Fruit fly (Drosophila melanogaster) whole organism, embryonic: ENCODE measurements around the gene waw.

Experiments used
- Aef1 ChIP-seq: fragments of 200-800 bp; sonication (Bioruptor generic); IDR thresholded peaks from 3 replicates; pipeline ENCODE4 v1.3.6; 2022; ENCODE audit warnings: missing biosample characterization, missing genetic modification characterization
- B-H2 ChIP-seq: fragments of 200-800 bp; sonication (Bioruptor generic); optimal IDR thresholded peaks from 2 replicates; lab custom pipeline; 2018; ENCODE audit warnings: missing biosample characterization, mild to moderate bottlenecking, missing genetic modification characterization
- BEAF-32 ChIP-seq: fragments of 200-800 bp; sonication (Bioruptor generic); optimal IDR thresholded peaks from 3 replicates; lab custom pipeline; 2017; ENCODE audit warnings: missing biosample characterization, missing genetic modification characterization, mild to moderate bottlenecking, moderate library complexity, missing genetic modification reagents
- CG11504 ChIP-seq: fragments of 200-800 bp; sonication (Bioruptor generic); optimal IDR thresholded peaks from 3 replicates; lab custom pipeline; 2019; ENCODE audit warnings: missing biosample characterization, mild to moderate bottlenecking, missing genetic modification characterization, moderate library complexity
- CG12155 ChIP-seq: fragments of 200-800 bp; sonication (Bioruptor generic); optimal IDR thresholded peaks from 3 replicates; lab custom pipeline; 2016; ENCODE audit warnings: missing biosample characterization, missing genetic modification characterization
- CG13287 ChIP-seq: fragments of 200-800 bp; sonication (Bioruptor generic); IDR thresholded peaks from 2 replicates; pipeline ENCODE4 v1.3.6; 2022; ENCODE audit warnings: missing biosample characterization, missing genetic modification characterization; ENCODE audit not compliant: partially characterized antibody
- CG15514 ChIP-seq: fragments of 200-800 bp; sonication (Bioruptor generic); optimal IDR thresholded peaks from 3 replicates; lab custom pipeline; 2017; ENCODE audit warnings: missing biosample characterization, missing genetic modification characterization, mild to moderate bottlenecking, moderate library complexity, missing genetic modification reagents
- CG17361 ChIP-seq: fragments of 200-800 bp; sonication (Bioruptor generic); IDR thresholded peaks from 3 replicates; pipeline ENCODE4 v1.3.6; 2022; ENCODE audit warnings: missing biosample characterization, missing genetic modification characterization
- CG18619 ChIP-seq: fragments of 200-800 bp; sonication (Bioruptor generic); optimal IDR thresholded peaks from 3 replicates; lab custom pipeline; 2017; ENCODE audit warnings: missing biosample characterization, mild to moderate bottlenecking, missing genetic modification characterization
- CG4707 ChIP-seq: fragments of 200-800 bp; sonication (Bioruptor generic); optimal IDR thresholded peaks from 2 replicates; lab custom pipeline; 2018; ENCODE audit warnings: missing biosample characterization, mild to moderate bottlenecking, missing genetic modification characterization, moderate library complexity
- CG8281 ChIP-seq: fragments of 200-800 bp; sonication (Bioruptor generic); optimal IDR thresholded peaks from 2 replicates; lab custom pipeline; 2018; ENCODE audit warnings: missing biosample characterization, mild to moderate bottlenecking, missing genetic modification characterization, moderate library complexity
- CG8765 ChIP-seq: fragments of 200-800 bp; sonication (Bioruptor generic); IDR thresholded peaks from 2 replicates; pipeline ENCODE4 v1.3.6; 2022; ENCODE audit warnings: missing biosample characterization, missing genetic modification characterization
- CG8924 ChIP-seq: fragments of 200-800 bp; optimal IDR thresholded peaks from 3 replicates; lab custom pipeline; 2019; ENCODE audit warnings: missing biosample characterization, mild to moderate bottlenecking, missing genetic modification characterization, moderate library complexity
- CkIIα-i1 ChIP-seq: fragments of 200-800 bp; sonication (Bioruptor generic); IDR thresholded peaks from 2 replicates; pipeline ENCODE4 v1.3.6; 2022; ENCODE audit warnings: missing biosample characterization, missing genetic modification characterization
- D19A ChIP-seq: fragments of 200-800 bp; optimal IDR thresholded peaks from 3 replicates; lab custom pipeline; 2019; ENCODE audit warnings: missing biosample characterization, mild to moderate bottlenecking, missing genetic modification characterization, moderate library complexity
- Dfd ChIP-seq, 2 experiments: fragments of >200 bp; optimal IDR thresholded peaks; 2 replicates each; lab custom pipeline; 2017; ENCODE audit warnings: missing biosample characterization in 2 of 2, missing genetic modification characterization in 2 of 2
- Drgx ChIP-seq: fragments of 200-800 bp; sonication (Bioruptor generic); IDR thresholded peaks from 2 replicates; pipeline ENCODE4 v1.3.6; 2022; ENCODE audit warnings: missing biosample characterization, missing genetic modification characterization
- Eip74EF ChIP-seq, 2 experiments: fragments of 200-800 bp in 1 of 2; fragments of >200 bp in 1 of 2; sonication (Bioruptor generic) in 1 of 2; optimal IDR thresholded peaks; 2 replicates each; lab custom pipeline; 2017 to 2019; ENCODE audit warnings: missing biosample characterization in 2 of 2, missing genetic modification characterization in 2 of 2, mild to moderate bottlenecking in 1 of 2, moderate library complexity in 1 of 2
- Fer3 ChIP-seq: fragments of 200-800 bp; sonication (Bioruptor generic); optimal IDR thresholded peaks from 2 replicates; lab custom pipeline; 2018; ENCODE audit warnings: missing biosample characterization, mild to moderate bottlenecking, missing genetic modification characterization, moderate library complexity
- HmgZ ChIP-seq: fragments of 200-800 bp; sonication (Bioruptor generic); optimal IDR thresholded peaks from 2 replicates; lab custom pipeline; 2018; ENCODE audit warnings: missing biosample characterization, mild to moderate bottlenecking, missing genetic modification characterization
- Oli ChIP-seq: fragments of 200-800 bp; sonication (Bioruptor generic); optimal IDR thresholded peaks from 2 replicates; lab custom pipeline; 2018; ENCODE audit warnings: missing biosample characterization, mild to moderate bottlenecking, missing genetic modification characterization, moderate library complexity
- PHDP ChIP-seq: fragments of 200-800 bp; sonication (Bioruptor generic); optimal IDR thresholded peaks from 3 replicates; lab custom pipeline; 2018; ENCODE audit warnings: missing biosample characterization, mild to moderate bottlenecking, missing genetic modification characterization, moderate library complexity
- Rfx ChIP-seq: fragments of 200-800 bp; sonication (Bioruptor generic); IDR thresholded peaks from 2 replicates; pipeline ENCODE4 v1.3.6; 2022; ENCODE audit warnings: missing biosample characterization, missing genetic modification characterization
- Sin3A ChIP-seq: fragments of >200 bp; optimal IDR thresholded peaks from 2 replicates; lab custom pipeline; 2018
- Sox102F ChIP-seq: fragments of 200-800 bp; sonication (Bioruptor generic); optimal IDR thresholded peaks from 2 replicates; lab custom pipeline; 2018; ENCODE audit warnings: missing biosample characterization, mild to moderate bottlenecking, missing genetic modification characterization, moderate library complexity
- Sry-δ ChIP-seq: fragments of 200-800 bp; sonication (Bioruptor generic); optimal IDR thresholded peaks from 2 replicates; lab custom pipeline; 2016; ENCODE audit warnings: missing biosample characterization, missing genetic modification characterization
- Ssrp ChIP-seq: fragments of 200-800 bp; sonication (Bioruptor generic); optimal IDR thresholded peaks from 2 replicates; lab custom pipeline; 2018; ENCODE audit warnings: missing biosample characterization, mild to moderate bottlenecking, missing genetic modification characterization, moderate library complexity
- abd-A ChIP-seq: fragments of 200-800 bp; sonication (Bioruptor generic); optimal IDR thresholded peaks from 3 replicates; lab custom pipeline; 2019; ENCODE audit warnings: missing biosample characterization, mild to moderate bottlenecking, missing genetic modification characterization, moderate library complexity
- cg ChIP-seq: fragments of 200-800 bp; sonication (Bioruptor generic); optimal IDR thresholded peaks from 3 replicates; lab custom pipeline; 2019; ENCODE audit warnings: missing biosample characterization, mild to moderate bottlenecking, missing genetic modification characterization, moderate library complexity
- corto ChIP-seq: fragments of 200-800 bp; sonication (Bioruptor generic); optimal IDR thresholded peaks from 2 replicates; lab custom pipeline; 2016; ENCODE audit warnings: missing biosample characterization, mild to moderate bottlenecking, missing genetic modification characterization, moderate library complexity
- da ChIP-seq: fragments of 200-800 bp; sonication (Bioruptor generic); optimal IDR thresholded peaks from 2 replicates; lab custom pipeline; 2016; ENCODE audit warnings: missing biosample characterization, missing genetic modification characterization
- dmrt99B ChIP-seq: fragments of 200-800 bp; sonication (Bioruptor generic); optimal IDR thresholded peaks from 2 replicates; lab custom pipeline; 2018; ENCODE audit warnings: missing biosample characterization, mild to moderate bottlenecking, missing genetic modification characterization, moderate library complexity
- dpn ChIP-seq, 2 experiments: fragments of 200-800 bp; sonication (Bioruptor generic); optimal IDR thresholded peaks; 3 replicates each; lab custom pipeline; 2016; ENCODE audit warnings: missing biosample characterization in 2 of 2, missing genetic modification characterization in 2 of 2
- ewg ChIP-seq: fragments of 200-800 bp; sonication (Bioruptor generic); optimal IDR thresholded peaks from 3 replicates; lab custom pipeline; 2017; ENCODE audit warnings: mild to moderate bottlenecking, missing biosample characterization, missing genetic modification reagents, missing genetic modification characterization
- ham ChIP-seq: fragments of 200-800 bp; sonication (Bioruptor generic); IDR thresholded peaks from 2 replicates; pipeline ENCODE4 v1.3.6; 2022; ENCODE audit warnings: missing biosample characterization, missing genetic modification characterization
- hb ChIP-seq: fragments of 200-800 bp; sonication (Bioruptor generic); IDR thresholded peaks from 3 replicates; pipeline ENCODE4 v1.3.6; 2022; ENCODE audit warnings: missing biosample characterization, missing genetic modification characterization; ENCODE audit not compliant: partially characterized antibody
- hkb ChIP-seq, 2 experiments: fragments of 200-800 bp in 1 of 2; fragments of >200 bp in 1 of 2; sonication (Bioruptor generic) in 1 of 2; IDR thresholded peaks in 1 of 2; optimal IDR thresholded peaks in 1 of 2; 2 replicates each; pipeline versions ENCODE4 v1.3.6 to Lab custom; 2017 to 2022; ENCODE audit warnings: missing biosample characterization in 1 of 2, missing genetic modification characterization in 1 of 2
- klu ChIP-seq: fragments of 200-800 bp; sonication (Bioruptor generic); IDR thresholded peaks from 2 replicates; pipeline ENCODE4 v1.3.6; 2022; ENCODE audit warnings: missing biosample characterization, missing genetic modification characterization
- luna ChIP-seq: fragments of 200-800 bp; sonication (Bioruptor generic); optimal IDR thresholded peaks from 2 replicates; lab custom pipeline; 2016; ENCODE audit warnings: missing biosample characterization, missing genetic modification characterization
- nerfin-2 ChIP-seq: fragments of 200-800 bp; sonication (Bioruptor generic); IDR thresholded peaks from 2 replicates; pipeline ENCODE4 v1.3.6; 2022; ENCODE audit warnings: missing biosample characterization, missing genetic modification characterization; ENCODE audit not compliant: partially characterized antibody
- prd ChIP-seq, 3 experiments: fragments of >200 bp in 2 of 3; fragments of 200-800 bp in 1 of 3; sonication (Bioruptor generic) in 1 of 3; optimal IDR thresholded peaks in 2 of 3; IDR thresholded peaks in 1 of 3; 2 replicates in 2 of 3; 3 replicates in 1 of 3; pipeline versions ENCODE4 v1.3.6 to Lab custom; 2017 to 2022; ENCODE audit warnings: missing biosample characterization in 1 of 3, missing genetic modification characterization in 1 of 3
- pum ChIP-seq: fragments of 200-800 bp; sonication (Bioruptor generic); optimal IDR thresholded peaks from 2 replicates; lab custom pipeline; 2016; ENCODE audit warnings: missing biosample characterization, missing genetic modification characterization
- ranshi ChIP-seq: fragments of 200-800 bp; sonication (Bioruptor generic); IDR thresholded peaks from 2 replicates; pipeline ENCODE4 v1.3.6; 2022; ENCODE audit warnings: missing biosample characterization, missing genetic modification characterization
- repo ChIP-seq: fragments of 200-800 bp; sonication (Bioruptor generic); optimal IDR thresholded peaks from 2 replicates; lab custom pipeline; 2016; ENCODE audit warnings: missing biosample characterization, missing genetic modification characterization
- row ChIP-seq: fragments of 200-800 bp; sonication (Bioruptor generic); IDR thresholded peaks from 3 replicates; pipeline ENCODE4 v1.3.6; 2022; ENCODE audit warnings: missing biosample characterization, missing genetic modification characterization
- schlank ChIP-seq: fragments of 200-800 bp; sonication (Bioruptor generic); optimal IDR thresholded peaks from 2 replicates; lab custom pipeline; 2018; ENCODE audit warnings: missing biosample characterization, mild to moderate bottlenecking, missing genetic modification characterization
- sna ChIP-seq: fragments of 200-800 bp; sonication (Bioruptor generic); IDR thresholded peaks from 2 replicates; pipeline ENCODE4 v1.3.6; 2022; ENCODE audit warnings: missing biosample characterization, missing genetic modification characterization; ENCODE audit not compliant: partially characterized antibody
- sob ChIP-seq: fragments of 200-800 bp; sonication (Bioruptor generic); IDR thresholded peaks from 2 replicates; pipeline ENCODE4 v1.3.6; 2022; ENCODE audit warnings: missing biosample characterization, missing genetic modification characterization
- yki ChIP-seq: fragments of >200 bp; optimal IDR thresholded peaks from 3 replicates; lab custom pipeline; 2018

The waw gene

DNA sequence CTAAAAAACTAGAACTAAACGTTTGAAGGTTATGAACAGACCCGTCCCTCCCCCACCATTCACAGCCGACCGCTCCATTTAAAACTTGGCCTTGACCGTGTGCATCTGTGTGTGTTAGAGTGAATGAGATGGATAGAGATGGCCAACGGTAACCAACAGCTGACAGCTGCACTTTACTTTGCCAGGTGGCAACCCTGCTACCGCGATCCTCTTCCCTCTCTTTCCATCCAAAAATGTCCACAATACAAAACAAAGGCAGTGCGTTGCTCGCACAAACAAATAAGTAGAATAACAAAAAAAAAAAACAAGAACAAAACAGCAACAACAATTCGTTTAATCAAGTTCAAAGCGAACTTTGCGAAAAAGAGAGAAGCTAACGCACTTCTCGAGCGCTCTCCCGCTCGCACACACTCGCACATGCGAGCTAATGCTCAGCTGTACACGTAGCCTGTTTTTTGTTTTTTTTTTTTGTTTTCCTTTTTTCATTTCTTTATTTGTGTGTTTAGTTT lies 5.6 kb downstream of the waw start:
- TF ChIP-seq Rfx (GFP tag; lab: Robert Waterston, UW) (peak; percentile 27; the same call in 1 of the 2 replicates), sna (GFP tag; lab: Robert Waterston, UW) (0 out of 2 replicates have a peak, but pooled peaks have one; percentile 37), HmgZ (tag; lab: Kevin White, UChicago) (peak; percentile 36), corto (no peak), prd (optimal IDR thresholded peaks at IDR 0.05; lab: Kevin White, UChicago) (no peak), prd (GFP tag; IDR thresholded peaks at IDR 0.05; lab: Robert Waterston, UW) (no peak), CG12155 (GFP tag; lab: Kevin White, UChicago) (no peak), CkIIα-i1 (GFP tag; lab: Robert Waterston, UW) (no peak), luna (GFP tag; lab: Kevin White, UChicago) (no peak), Fer3 (no peak), CG4707 (GFP tag; lab: Kevin White, UChicago) (no peak), sob (GFP tag; lab: Robert Waterston, UW) (0 out of 2 replicates have a peak, but pooled peaks have one; percentile 29), D19A (tag; lab: Kevin White, UChicago) (no peak), klu (GFP tag; lab: Robert Waterston, UW) (no peak), cg (GFP tag; lab: Kevin White, UChicago) (peak; percentile 77), B-H2 (GFP tag; lab: Kevin White, UChicago) (peak; percentile 25), CG15514 (GFP tag; lab: Kevin White, UChicago) (no peak), Sry-δ (GFP tag; lab: Kevin White, UChicago) (peak; percentile 35), CG8765 (GFP tag; lab: Robert Waterston, UW) (no peak), CG11504 (tag; lab: Kevin White, UChicago) (no peak), CG8924 (tag; lab: Kevin White, UChicago) (no peak), Sin3A (lab: Kevin White, UChicago) (no peak), nerfin-2 (GFP tag; lab: Robert Waterston, UW) (no peak), ranshi (no peak), CG17361 (GFP tag; lab: Robert Waterston, UW) (no peak), CG13287 (GFP tag; lab: Robert Waterston, UW) (peak; percentile 20; the same call in 1 of the 2 replicates), BEAF-32 (GFP tag; lab: Kevin White, UChicago) (peak; percentile 4), Dfd (GFP tag; optimal IDR thresholded peaks at IDR 0.05; lab: Kevin White, UChicago) (no peak), ewg (GFP tag; lab: Kevin White, UChicago) (no peak), PHDP (tag; lab: Kevin White, UChicago) (no peak), pum (GFP tag; lab: Kevin White, UChicago) (no peak), Oli (tag; lab: Kevin White, UChicago) (no peak), abd-A (tag; lab: Kevin White, UChicago) (no peak), hkb (optimal IDR thresholded peaks at IDR 0.05; lab: Kevin White, UChicago) (no peak), hkb (GFP tag; IDR thresholded peaks at IDR 0.05; lab: Robert Waterston, UW) (no peak), Eip74EF (GFP tag; optimal IDR thresholded peaks at IDR 0.05; lab: Kevin White, UChicago) (no peak), Drgx (GFP tag; lab: Robert Waterston, UW) (no peak), repo (GFP tag; lab: Kevin White, UChicago) (no peak), Sox102F (GFP tag; lab: Kevin White, UChicago) (no peak), CG8281 (tag; lab: Kevin White, UChicago) (no peak), CG18619 (GFP tag; lab: Kevin White, UChicago) (no peak), yki (lab: Kevin White, UChicago) (no peak), dmrt99B (tag; lab: Kevin White, UChicago) (no peak), hb (no peak), Ssrp (tag; lab: Kevin White, UChicago) (no peak), dpn (GFP tag; optimal IDR thresholded peaks at IDR 0.05; lab: Kevin White, UChicago) (no peak), row (GFP tag; lab: Robert Waterston, UW) (no peak), da (GFP tag; lab: Kevin White, UChicago) (peak; percentile 76), Aef1 (GFP tag; lab: Robert Waterston, UW) (0 out of 3 replicates have a peak, but pooled peaks have one; percentile 23), ham (no peak), schlank (no peak)
